Worm (Caenorhabditis elegans) whole organism, L4/young adult: ENCODE measurements around the gene Y49G5A.1.

Experiments used
- W03F9.2 ChIP-seq: fragments of 150-350 bp; optimal IDR thresholded peaks from 2 replicates; lab custom pipeline; 2014; ENCODE audit warnings: missing biosample characterization, missing genetic modification characterization
- dao-5 ChIP-seq: sonication (generic microtip); optimal IDR thresholded peaks from 2 replicates; lab custom pipeline; 2016; ENCODE audit warnings: missing genotype, missing genetic modification characterization, moderate library complexity, missing compliant biosample characterization
- him-1 ChIP-seq: sonication (generic microtip); optimal IDR thresholded peaks from 2 replicates; lab custom pipeline; 2016; ENCODE audit warnings: missing genotype, missing genetic modification reagents, missing genetic modification characterization, missing compliant biosample characterization

ce11 chrV:5301226-5301625 lies 14.1 kb upstream of the Y49G5A.1 start:
- no peak for TF ChIP-seq him-1 (tag; lab: Kevin White, UChicago)
- no peak for TF ChIP-seq W03F9.2 (tag; lab: Kevin White, UChicago)
- TF ChIP-seq dao-5 (tag; lab: Kevin White, UChicago): no peak
